Worm (Caenorhabditis elegans): Measurements from ENCODE around the gene Y46H3A.5.

ce11 chrV:1804034-1804542 is 10.6 kb downstream of the Y46H3A.5 start:
- TF ChIP-seq pha-4 (tag; optimal IDR thresholded peaks at IDR 0.05) (no peak), ceh-9 (tag; optimal IDR thresholded peaks at IDR 0.05) (no peak), ets-4 (tag; optimal IDR thresholded peaks at IDR 0.05) (no peak), sdc-2 (tag; optimal IDR thresholded peaks at IDR 0.05) (no peak), fkh-10 (GFP tag; optimal IDR thresholded peaks at IDR 0.05) (no peak), nfya-1 (tag; optimal IDR thresholded peaks at IDR 0.05) (no peak), dmd-4 (tag; optimal IDR thresholded peaks at IDR 0.05; ENCODE audit: borderline replicate concordance) (no peak)

All from whole organism, late embryonic.